Fruit fly (Drosophila melanogaster) whole organism, pupa: Measurements from ENCODE around the gene CG13300.
A peak's percentile ranks its signal among the peaks of the same experiment; 100 is the strongest.

Source experiments
- CG10348 ChIP-seq: fragments of 200-800 bp; sonication (Bioruptor generic); IDR thresholded peaks from 2 replicates; pipeline ENCODE4 v1.3.6; 2022; ENCODE audit warnings: missing biosample characterization, missing genetic modification characterization
- CG12605 ChIP-seq: fragments of 200-800 bp; sonication (Bioruptor generic); IDR thresholded peaks from 2 replicates; pipeline ENCODE4 v1.3.6; 2022; ENCODE audit warnings: missing biosample characterization, missing genetic modification characterization
- CG8159 ChIP-seq: fragments of 200-800 bp; sonication (Bioruptor generic); optimal IDR thresholded peaks from 3 replicates; lab custom pipeline; 2018; ENCODE audit warnings: missing biosample characterization, mild to moderate bottlenecking, missing genetic modification characterization, moderate library complexity
- CG9948 ChIP-seq: fragments of 200-800 bp; sonication (Bioruptor generic); optimal IDR thresholded peaks from 2 replicates; lab custom pipeline; 2018; ENCODE audit warnings: missing biosample characterization, mild to moderate bottlenecking, missing genetic modification characterization, moderate library complexity
- D1 ChIP-seq: fragments of 200-800 bp; sonication (Bioruptor generic); optimal IDR thresholded peaks from 2 replicates; lab custom pipeline; 2018; ENCODE audit warnings: missing biosample characterization, mild to moderate bottlenecking, missing genetic modification characterization, moderate library complexity
- EcR ChIP-seq: fragments of 200-800 bp; sonication (Bioruptor generic); optimal IDR thresholded peaks from 3 replicates; lab custom pipeline; 2019; ENCODE audit warnings: missing biosample characterization, missing genetic modification characterization, mild to moderate bottlenecking, moderate library complexity, missing genetic modification reagents
- Ets98B ChIP-seq: fragments of 200-800 bp; sonication (Bioruptor generic); IDR thresholded peaks from 2 replicates; pipeline ENCODE4 v1.3.6; 2022; ENCODE audit warnings: missing biosample characterization, missing genetic modification characterization

DNA sequence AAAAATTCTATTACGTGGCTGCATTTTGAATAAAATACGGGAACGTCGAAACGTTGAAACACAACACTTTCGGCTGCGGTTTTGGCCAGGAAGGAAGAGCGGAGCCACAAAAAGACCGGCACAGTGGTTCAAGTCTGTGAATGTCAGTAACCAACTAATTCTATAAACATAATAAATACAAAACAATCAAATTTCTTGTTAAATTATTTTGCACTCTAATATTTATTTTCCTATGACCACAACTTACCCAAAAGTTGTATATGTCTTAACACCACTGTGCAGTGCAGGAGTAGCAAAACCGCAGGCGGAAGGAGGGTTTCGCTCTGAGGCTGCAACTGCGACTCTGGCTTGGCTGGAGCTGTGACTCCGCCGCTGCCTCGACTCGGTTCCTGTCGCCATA lies 11.4 kb upstream of the CG13300 start:
- peak; percentile 68 for TF ChIP-seq CG12605
- TF ChIP-seq Ets98B (GFP tag; lab: Robert Waterston, UW), result peak; percentile 61
- TF ChIP-seq CG9948 (tag; lab: Kevin White, UChicago), result peak; percentile 77
- peak; percentile 84 for TF ChIP-seq CG8159 (tag; lab: Kevin White, UChicago)
- no peak for TF ChIP-seq CG10348
- TF ChIP-seq D1 (tag; lab: Kevin White, UChicago), result peak; percentile 49
- no peak for TF ChIP-seq EcR (GFP tag; lab: Kevin White, UChicago)
